Fruit fly (Drosophila melanogaster): ENCODE results near the gene mth.

The mth gene

dm6 chr3L:374582-374981 lies 27.8 kb upstream of the mth start:
- TF ChIP-seq CG10274 (GFP tag; optimal IDR thresholded peaks at IDR 0.05) (peak; percentile 55), sens (GFP tag) (peak; percentile 45), Neu2 (GFP tag; optimal IDR thresholded peaks at IDR 0.05; ENCODE audit: borderline replicate concordance) (no peak), CG1233 (GFP tag; optimal IDR thresholded peaks at IDR 0.05) (peak; percentile 18), zen (tag; optimal IDR thresholded peaks at IDR 0.05) (peak; percentile 69), peb (GFP tag; IDR thresholded peaks at IDR 0.05) (no peak), CG15479 (GFP tag; optimal IDR thresholded peaks at IDR 0.05) (peak; percentile 86)

dm6 chr3L:371228-371627 lies 24.5 kb upstream of the mth start:
- no peak for TF ChIP-seq seq (GFP tag; IDR thresholded peaks at IDR 0.05)
- no peak for TF ChIP-seq CG14667 (GFP tag; IDR thresholded peaks at IDR 0.05)
- no peak for TF ChIP-seq CG15514 (GFP tag; optimal IDR thresholded peaks at IDR 0.05)
- no peak for TF ChIP-seq Awh (GFP tag; IDR thresholded peaks at IDR 0.05)
- TF ChIP-seq CG10321 (GFP tag; IDR thresholded peaks at IDR 0.05), result peak; percentile 68
- TF ChIP-seq phol (tag; optimal IDR thresholded peaks at IDR 0.05), result peak; percentile 48
- no peak for TF ChIP-seq CG11398 (GFP tag; optimal IDR thresholded peaks at IDR 0.05)
- no peak for TF ChIP-seq CG10979 (tag; optimal IDR thresholded peaks at IDR 0.05)
- peak; percentile 94 for TF ChIP-seq Nf-YB (GFP tag; optimal IDR thresholded peaks at IDR 0.05)
- TF ChIP-seq CG12299 (tag; optimal IDR thresholded peaks at IDR 0.05), result no peak
- no peak for TF ChIP-seq nerfin-2 (GFP tag; IDR thresholded peaks at IDR 0.05; ENCODE audit: partially characterized antibody)
- no peak for TF ChIP-seq CG7745 (tag; optimal IDR thresholded peaks at IDR 0.05)
- no peak for TF ChIP-seq CG34376 (GFP tag; optimal IDR thresholded peaks at IDR 0.05)
- TF ChIP-seq MESR4 (GFP tag; optimal IDR thresholded peaks at IDR 0.05), result no peak
- no peak for TF ChIP-seq HLH4C (GFP tag; IDR thresholded peaks at IDR 0.05; ENCODE audit: partially characterized antibody)
- peak; percentile 85 for TF ChIP-seq gcm (GFP tag; optimal IDR thresholded peaks at IDR 0.05)
- TF ChIP-seq CG14050 (GFP tag; IDR thresholded peaks at IDR 0.05), result no peak
- peak; percentile 87 for TF ChIP-seq Nf-YC (tag; optimal IDR thresholded peaks at IDR 0.05)
- no peak for TF ChIP-seq BtbVII (GFP tag; optimal IDR thresholded peaks at IDR 0.05)
- TF ChIP-seq sr (GFP tag; IDR thresholded peaks at IDR 0.05), result peak; percentile 64; the same call in 1 of the 3 replicates
- TF ChIP-seq CG15696 (tag; optimal IDR thresholded peaks at IDR 0.05), result no peak
- TF ChIP-seq pan (optimal IDR thresholded peaks at IDR 0.05), result no peak
- no peak for TF ChIP-seq pan (GFP tag; optimal IDR thresholded peaks at IDR 0.05 in 1 of 2, IDR thresholded peaks at IDR 0.05 in 1 of 2)
- no peak for TF ChIP-seq eyg (GFP tag; optimal IDR thresholded peaks at IDR 0.05)
- no peak for TF ChIP-seq CG18476 (GFP tag; optimal IDR thresholded peaks at IDR 0.05)
- no peak for TF ChIP-seq CG6654 (GFP tag; optimal IDR thresholded peaks at IDR 0.05)
- no peak for TF ChIP-seq CG8388 (GFP tag; optimal IDR thresholded peaks at IDR 0.05)
- TF ChIP-seq cg (GFP tag; optimal IDR thresholded peaks at IDR 0.05), result peak; percentile 6
- no peak for TF ChIP-seq usp (GFP tag; optimal IDR thresholded peaks at IDR 0.05)
- TF ChIP-seq C15 (GFP tag; IDR thresholded peaks at IDR 0.05), result no peak
- TF ChIP-seq Dek (tag; optimal IDR thresholded peaks at IDR 0.05), result no peak
- TF ChIP-seq GATAe (GFP tag; conservative IDR thresholded peaks at IDR 0.05), result no peak
- no peak for TF ChIP-seq Meics (GFP tag; optimal IDR thresholded peaks at IDR 0.05)
- no peak for TF ChIP-seq Dref (GFP tag; IDR thresholded peaks at IDR 0.05)
- TF ChIP-seq E2f1 (GFP tag; IDR thresholded peaks at IDR 0.05), result no peak
- no peak for TF ChIP-seq CG8359 (GFP tag; optimal IDR thresholded peaks at IDR 0.05; ENCODE audit: borderline replicate concordance)
- no peak for TF ChIP-seq CG7839 (tag; optimal IDR thresholded peaks at IDR 0.05)
- TF ChIP-seq H15 (GFP tag; IDR thresholded peaks at IDR 0.05), result no peak
- no peak for TF ChIP-seq ATbp (GFP tag; optimal IDR thresholded peaks at IDR 0.05)
- no peak for TF ChIP-seq sob (GFP tag; IDR thresholded peaks at IDR 0.05)
- no peak for TF ChIP-seq CG7357 (GFP tag; IDR thresholded peaks at IDR 0.05)
- TF ChIP-seq hbn (GFP tag; IDR thresholded peaks at IDR 0.05; ENCODE audit: partially characterized antibody), result no peak
- TF ChIP-seq CG11456 (GFP tag; IDR thresholded peaks at IDR 0.05), result no peak
